Worm (Caenorhabditis elegans) whole organism, mixed stage, embryonic: ENCODE results near the gene clh-6.

Experiments used
- M03D4.4 ChIP-seq: sonication (generic microtip); optimal IDR thresholded peaks from 2 replicates; lab custom pipeline; 2017; ENCODE audit warnings: mild to moderate bottlenecking, missing genetic modification characterization, missing compliant biosample characterization
- blmp-1 ChIP-seq: fragments of 150-350 bp; optimal IDR thresholded peaks from 2 replicates; lab custom pipeline; 2014; ENCODE audit warnings: missing biosample characterization, missing genetic modification characterization
- ceh-39 ChIP-seq: fragments of 150-350 bp; optimal IDR thresholded peaks from 2 replicates; lab custom pipeline; 2014; ENCODE audit warnings: missing biosample characterization, missing genetic modification characterization
- ceh-43 ChIP-seq: fragments of 200-800 bp; sonication (Bioruptor generic); optimal IDR thresholded peaks from 2 replicates; lab custom pipeline; 2018; ENCODE audit warnings: mild to moderate bottlenecking, missing genetic modification characterization, moderate library complexity, missing compliant biosample characterization
- ceh-83 ChIP-seq: fragments of 200-800 bp; sonication (Bioruptor generic); optimal IDR thresholded peaks from 2 replicates; lab custom pipeline; 2018; ENCODE audit warnings: mild to moderate bottlenecking, missing genetic modification characterization, missing compliant biosample characterization
- ces-1 ChIP-seq: fragments of 150-350 bp; optimal IDR thresholded peaks from 2 replicates; lab custom pipeline; 2014; ENCODE audit warnings: missing biosample characterization, missing genetic modification reagents, missing genetic modification characterization
- cnd-1 ChIP-seq: fragments of 200-800 bp; sonication (Bioruptor generic); optimal IDR thresholded peaks from 2 replicates; lab custom pipeline; 2018; ENCODE audit warnings: mild to moderate bottlenecking, missing genetic modification characterization, missing compliant biosample characterization
- elt-1 ChIP-seq: sonication (generic microtip); optimal IDR thresholded peaks from 2 replicates; lab custom pipeline; 2017; ENCODE audit warnings: missing genetic modification characterization, mild to moderate bottlenecking, missing compliant biosample characterization, antibody characterized with exemption, moderate library complexity, borderline replicate concordance; ENCODE audit not compliant: insufficient read depth
- flh-1 ChIP-seq: fragments of 200-800 bp; sonication (Bioruptor generic); optimal IDR thresholded peaks from 2 replicates; lab custom pipeline; 2018; ENCODE audit warnings: mild to moderate bottlenecking, missing genetic modification characterization, moderate library complexity, missing compliant biosample characterization
- ham-2 ChIP-seq: fragments of 200-800 bp; sonication (Bioruptor generic); optimal IDR thresholded peaks from 2 replicates; lab custom pipeline; 2018; ENCODE audit warnings: mild to moderate bottlenecking, missing genetic modification characterization, missing compliant biosample characterization
- hlh-1 ChIP-seq: fragments of 150-350 bp; optimal IDR thresholded peaks from 2 replicates; lab custom pipeline; 2014; ENCODE audit warnings: missing biosample characterization, missing genetic modification reagents, missing genetic modification characterization
- lin-13 ChIP-seq: fragments of 150-350 bp; optimal IDR thresholded peaks from 2 replicates; lab custom pipeline; 2014; ENCODE audit warnings: missing biosample characterization, missing genetic modification characterization
- lsy-2 ChIP-seq: fragments of 150-350 bp; optimal IDR thresholded peaks from 2 replicates; lab custom pipeline; 2014; ENCODE audit warnings: missing biosample characterization, missing genetic modification characterization
- mep-1 ChIP-seq: fragments of 150-350 bp; optimal IDR thresholded peaks from 2 replicates; lab custom pipeline; 2017; ENCODE audit warnings: missing biosample characterization, missing genetic modification reagents, missing genetic modification characterization, inconsistent platforms
- mls-2 ChIP-seq: sonication (generic microtip); optimal IDR thresholded peaks from 2 replicates; lab custom pipeline; 2016; ENCODE audit warnings: mild to moderate bottlenecking, missing genetic modification characterization, moderate library complexity, missing compliant biosample characterization
- nhr-12 ChIP-seq: fragments of 150-350 bp; optimal IDR thresholded peaks from 2 replicates; lab custom pipeline; 2014; ENCODE audit warnings: missing biosample characterization, missing genetic modification characterization
- nhr-2 ChIP-seq: fragments of 150-350 bp; optimal IDR thresholded peaks from 2 replicates; lab custom pipeline; 2014; ENCODE audit warnings: missing biosample characterization, missing genetic modification characterization
- nhr-28 ChIP-seq: fragments of 150-350 bp; optimal IDR thresholded peaks from 2 replicates; lab custom pipeline; 2014; ENCODE audit warnings: missing biosample characterization, missing genetic modification characterization
- nhr-76 ChIP-seq: sonication (generic microtip); optimal IDR thresholded peaks from 2 replicates; lab custom pipeline; 2017; ENCODE audit warnings: missing biosample characterization, missing genetic modification characterization
- pha-4 ChIP-seq: fragments of 150-350 bp; optimal IDR thresholded peaks from 2 replicates; lab custom pipeline; 2018; ENCODE audit warnings: missing biosample characterization, missing genetic modification reagents, missing genetic modification characterization
- snpc-4 ChIP-seq: fragments of 150-350 bp; optimal IDR thresholded peaks from 2 replicates; lab custom pipeline; 2014; ENCODE audit warnings: missing biosample characterization, missing genetic modification characterization
- sptf-1 ChIP-seq: sonication (generic microtip); optimal IDR thresholded peaks from 2 replicates; lab custom pipeline; 2017; ENCODE audit warnings: mild to moderate bottlenecking, missing genetic modification characterization, moderate library complexity, missing compliant biosample characterization
- tbx-8 ChIP-seq: fragments of 200-800 bp; sonication (Bioruptor generic); optimal IDR thresholded peaks from 2 replicates; lab custom pipeline; 2018; ENCODE audit warnings: mild to moderate bottlenecking, missing genetic modification characterization, moderate library complexity, missing compliant biosample characterization
- unc-120 ChIP-seq: sonication (generic microtip); optimal IDR thresholded peaks from 2 replicates; lab custom pipeline; 2017; ENCODE audit warnings: missing genetic modification characterization, missing compliant biosample characterization; ENCODE audit not compliant: poor library complexity, severe bottlenecking
- unc-39 ChIP-seq: fragments of 150-350 bp; optimal IDR thresholded peaks from 2 replicates; lab custom pipeline; 2014; ENCODE audit warnings: missing biosample characterization, missing genetic modification characterization
- unc-62 ChIP-seq: fragments of 150-350 bp; optimal IDR thresholded peaks from 2 replicates; lab custom pipeline; 2014; ENCODE audit warnings: missing biosample characterization, missing genetic modification reagents, missing genetic modification characterization
- zip-8 ChIP-seq: fragments of 150-350 bp; optimal IDR thresholded peaks from 2 replicates; lab custom pipeline; 2014; ENCODE audit warnings: missing biosample characterization, missing genetic modification characterization
- ztf-11 ChIP-seq: fragments of 150-350 bp; optimal IDR thresholded peaks from 2 replicates; lab custom pipeline; 2014; ENCODE audit warnings: missing biosample characterization, missing genetic modification characterization

clh-6 gene

DNA sequence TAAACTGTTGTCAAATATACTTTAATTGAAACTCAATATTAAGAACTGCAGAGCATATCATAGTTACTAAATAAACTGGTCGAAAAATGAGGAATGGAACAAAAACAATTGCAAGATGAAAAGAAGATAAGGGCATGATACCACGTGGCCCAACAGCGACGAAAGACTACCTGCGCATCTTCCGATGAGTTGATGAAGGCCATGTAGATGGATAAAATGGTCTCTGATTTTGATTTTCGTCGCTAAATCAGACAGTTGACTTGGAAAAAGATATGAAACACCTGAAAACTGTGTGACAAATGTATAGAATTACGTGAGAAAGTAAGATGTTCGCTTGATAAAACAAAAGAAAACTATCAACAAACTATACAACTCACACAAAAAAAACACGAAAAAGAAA lies 8.3 kb upstream of the clh-6 start:
- TF ChIP-seq tbx-8 (GFP tag; lab: Kevin White, UChicago) (no peak), zip-8 (tag; lab: Kevin White, UChicago) (no peak), cnd-1 (no peak), ham-2 (GFP tag; lab: Kevin White, UChicago) (no peak), unc-62 (GFP tag; lab: Kevin White, UChicago) (no peak), M03D4.4 (tag; lab: Kevin White, UChicago) (no peak), nhr-28 (tag; lab: Kevin White, UChicago) (no peak), unc-120 (tag; lab: Kevin White, UChicago) (no peak), mep-1 (tag; lab: Kevin White, UChicago) (no peak), nhr-2 (no peak), nhr-12 (no peak), ceh-43 (GFP tag; lab: Kevin White, UChicago) (no peak), mls-2 (no peak), blmp-1 (no peak)

DNA sequence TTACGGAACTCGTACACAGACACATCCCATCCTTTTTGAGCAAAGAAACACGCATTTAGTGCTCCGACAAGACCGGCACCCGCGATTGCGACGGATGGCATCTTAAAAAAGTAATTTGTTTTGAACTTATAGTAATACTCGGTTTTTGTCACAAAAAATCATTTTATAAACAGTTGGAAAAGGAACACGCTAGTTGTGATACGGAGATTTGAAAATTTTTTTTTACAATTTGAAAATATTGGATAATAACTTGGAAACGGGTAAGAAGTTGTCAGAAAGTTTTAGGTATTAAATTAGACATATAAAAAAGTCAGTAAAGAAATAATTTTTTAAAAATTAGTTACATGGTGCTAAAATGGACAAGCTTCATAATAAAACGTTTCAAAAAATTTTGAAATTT lies 7.3 kb upstream of the clh-6 start, which contains the start of gene kmo-1:
Gene kmo-1, minus strand, starts transcription at position 101 of the 400 bp plus-strand sequence.
- TF ChIP-seq snpc-4 (tag; lab: Kevin White, UChicago) (no peak), nhr-28 (tag; lab: Kevin White, UChicago) (no peak), mls-2 (no peak), lin-13 (tag; lab: Kevin White, UChicago) (no peak)

DNA sequence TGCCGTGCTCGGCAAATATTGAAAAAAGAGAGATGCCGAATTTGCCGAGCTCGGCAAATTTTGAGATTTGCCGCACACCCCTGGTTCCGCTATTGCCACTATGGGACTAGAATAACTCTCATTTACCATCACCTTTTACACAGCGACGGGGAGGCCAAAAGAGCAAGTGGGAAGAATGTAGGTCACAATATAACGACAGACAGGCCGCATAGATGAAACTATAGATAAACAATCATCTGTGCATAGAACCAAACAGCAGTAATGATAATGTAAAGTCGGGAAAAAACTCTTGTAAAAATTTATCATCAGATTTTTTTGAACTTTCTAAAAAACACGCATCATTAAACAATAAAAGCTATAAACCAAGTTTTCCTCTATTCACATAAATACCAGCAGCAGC lies 5.3 kb upstream of the clh-6 start, which contains the start of gene kmo-2:
Gene kmo-2, minus strand, starts transcription at position 101 of the 400 bp plus-strand sequence.
- TF ChIP-seq ham-2 (GFP tag; lab: Kevin White, UChicago) = no peak
- no peak for TF ChIP-seq ceh-43 (GFP tag; lab: Kevin White, UChicago)
- no peak for TF ChIP-seq snpc-4 (tag; lab: Kevin White, UChicago)
- TF ChIP-seq mls-2 = no peak
- no peak for TF ChIP-seq nhr-12
- TF ChIP-seq ceh-39 = no peak
- TF ChIP-seq pha-4 (tag; lab: Kevin White, UChicago) = no peak

DNA sequence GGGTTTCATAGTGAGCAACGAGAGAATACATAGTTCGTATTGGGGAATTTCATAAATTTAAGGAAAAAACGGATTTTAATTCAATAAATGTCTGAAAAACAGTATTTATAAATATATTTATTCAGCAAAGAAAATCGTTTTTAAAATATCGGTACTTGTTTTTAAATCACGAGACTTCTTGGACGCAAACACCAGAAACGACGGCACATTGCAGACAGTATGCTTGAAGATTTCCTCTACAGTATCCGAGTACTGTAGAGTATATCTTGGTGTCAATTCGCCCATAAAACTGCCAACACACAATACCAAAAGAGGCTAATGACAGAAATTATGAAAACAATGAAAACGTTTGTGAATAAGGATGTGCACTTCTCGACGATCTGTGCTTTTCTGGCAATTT lies 2.7 kb upstream of the clh-6 start:
- TF ChIP-seq sptf-1 (tag; lab: Kevin White, UChicago) (peak; percentile 5), ceh-39 (no peak), lsy-2 (peak; percentile 69)

DNA sequence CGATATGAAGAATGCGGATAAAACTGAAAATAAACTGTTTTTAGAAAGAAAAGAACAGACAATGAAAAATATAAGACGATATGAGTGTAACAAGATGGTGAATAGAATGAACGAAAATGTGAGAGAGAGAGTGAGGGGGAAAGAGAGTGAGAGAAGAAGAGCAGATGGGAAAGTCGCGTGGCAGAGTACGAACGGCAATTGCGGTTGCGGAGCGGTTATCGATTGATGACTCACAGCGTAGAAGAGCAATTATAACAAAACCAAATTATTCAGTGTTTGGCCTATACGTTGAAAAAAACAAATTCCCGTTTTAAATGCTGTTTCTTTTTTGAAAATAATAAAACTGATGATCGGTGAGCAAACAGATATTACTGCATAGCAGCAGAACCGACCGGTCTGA lies 2.2 kb upstream of the clh-6 start, which contains the start of gene pqn-53:
Gene pqn-53, minus strand, starts transcription at position 23 of the 400 bp plus-strand sequence.
- no peak for TF ChIP-seq ceh-83 (GFP tag; lab: Kevin White, UChicago)
- TF ChIP-seq lin-13 (tag; lab: Kevin White, UChicago) = no peak
- no peak for TF ChIP-seq nhr-2
- TF ChIP-seq mep-1 (tag; lab: Kevin White, UChicago) = no peak
- no peak for TF ChIP-seq ceh-43 (GFP tag; lab: Kevin White, UChicago)
- no peak for TF ChIP-seq ham-2 (GFP tag; lab: Kevin White, UChicago)
- no peak for TF ChIP-seq cnd-1
- no peak for TF ChIP-seq nhr-28 (tag; lab: Kevin White, UChicago)
- no peak for TF ChIP-seq elt-1 (tag; lab: Kevin White, UChicago)
- peak; percentile 69 for TF ChIP-seq ceh-39
- TF ChIP-seq lsy-2 = no peak
- TF ChIP-seq hlh-1 (tag; lab: Kevin White, UChicago) = peak; percentile 43
- TF ChIP-seq unc-120 (tag; lab: Kevin White, UChicago) = no peak
- TF ChIP-seq unc-39 = no peak
- no peak for TF ChIP-seq tbx-8 (GFP tag; lab: Kevin White, UChicago)
- TF ChIP-seq ces-1 (GFP tag; lab: Kevin White, UChicago) = peak; percentile 19

DNA sequence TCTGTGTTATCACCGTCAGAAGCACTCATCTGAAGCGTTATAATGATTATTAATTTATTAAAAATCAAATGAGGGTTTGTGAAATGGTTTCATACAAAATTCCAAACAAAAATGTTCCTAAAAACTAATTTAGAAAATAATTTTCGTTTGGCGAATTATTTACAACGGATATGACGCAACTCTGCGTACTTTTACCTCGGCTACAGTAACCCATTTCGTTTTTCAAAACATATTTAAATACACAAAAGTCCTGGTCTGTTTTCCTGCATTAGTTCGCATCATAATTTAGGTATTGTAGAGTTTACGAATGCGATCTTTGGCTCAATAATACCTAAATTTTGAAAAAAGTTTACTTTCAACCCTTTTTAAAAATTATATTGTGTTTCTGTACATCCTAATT lies 3.4 kb downstream of the clh-6 start, which contains the start of gene R07B7.2:
Gene R07B7.2, minus strand, starts transcription at position 35 of the 400 bp plus-strand sequence.
- no peak for TF ChIP-seq ces-1 (GFP tag; lab: Kevin White, UChicago)
- TF ChIP-seq zip-8 (tag; lab: Kevin White, UChicago) = peak; percentile 75

DNA sequence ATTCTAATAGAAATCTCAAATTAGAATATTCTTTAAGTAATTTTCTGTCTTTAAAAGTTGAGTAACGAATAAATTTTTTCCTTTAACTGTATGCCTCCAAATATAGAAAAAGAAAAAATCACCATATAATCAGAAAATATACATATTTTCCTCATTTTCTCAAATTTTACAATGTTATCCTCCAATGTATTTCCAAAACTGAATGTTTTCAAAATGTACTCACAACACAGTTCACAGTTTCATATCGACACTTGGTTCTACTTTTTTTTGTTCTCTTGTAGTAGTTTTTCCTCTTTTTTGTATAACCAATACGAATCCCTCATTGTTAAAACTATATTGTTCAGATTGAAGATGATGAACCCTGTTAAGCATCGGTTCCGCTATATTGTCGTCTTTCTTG lies 9.6 kb downstream of the clh-6 start, which contains the start of gene F10C2.7:
Gene F10C2.7, plus strand, starts transcription at position 301 of the 400 bp plus-strand sequence.
- TF ChIP-seq ham-2 (GFP tag; lab: Kevin White, UChicago) = no peak
- TF ChIP-seq nhr-76 (tag; lab: Kevin White, UChicago) = no peak
- TF ChIP-seq hlh-1 (tag; lab: Kevin White, UChicago) = no peak
- no peak for TF ChIP-seq ztf-11 (tag; lab: Kevin White, UChicago)
- no peak for TF ChIP-seq flh-1 (GFP tag; lab: Kevin White, UChicago)
- TF ChIP-seq snpc-4 (tag; lab: Kevin White, UChicago) = no peak
- no peak for TF ChIP-seq zip-8 (tag; lab: Kevin White, UChicago)
- no peak for TF ChIP-seq sptf-1 (tag; lab: Kevin White, UChicago)
- no peak for TF ChIP-seq blmp-1
- TF ChIP-seq nhr-28 (tag; lab: Kevin White, UChicago) = no peak
- TF ChIP-seq ces-1 (GFP tag; lab: Kevin White, UChicago) = no peak
- TF ChIP-seq lsy-2 = no peak
- TF ChIP-seq ceh-39 = no peak
